Worm (Caenorhabditis elegans): ENCODE results near the gene C34H4.5.

C34H4.5 gene

ce11 chrIV:1555021-1555720 is 5.1 kb upstream of the C34H4.5 start, which contains the start of gene C34H4.1:
Gene C34H4.1 (plus strand): TSS chrIV:1555579.
- no peak for TF ChIP-seq unc-62 (GFP tag; optimal IDR thresholded peaks at IDR 0.05)
- peak; percentile 46 for TF ChIP-seq pqm-1 (tag; optimal IDR thresholded peaks at IDR 0.05)
- TF ChIP-seq elt-2 (tag; optimal IDR thresholded peaks at IDR 0.05): peak; percentile 56

ce11 chrIV:1553195-1553918 is 3.3 kb upstream of the C34H4.5 start, which contains the start of gene C34H4.2:
Gene C34H4.2 (plus strand): TSS chrIV:1553752.
- TF ChIP-seq ZK546.5 (tag; optimal IDR thresholded peaks at IDR 0.05) (no peak), skn-1 (tag; optimal IDR thresholded peaks at IDR 0.05) (no peak), elt-2 (tag; optimal IDR thresholded peaks at IDR 0.05) (peak; percentile 62), elt-3 (tag; optimal IDR thresholded peaks at IDR 0.05) (no peak), nfya-1 (tag; optimal IDR thresholded peaks at IDR 0.05; ENCODE audit: insufficient read depth) (no peak), ceh-16 (tag; optimal IDR thresholded peaks at IDR 0.05) (no peak), eor-1 (tag; optimal IDR thresholded peaks at IDR 0.05) (no peak), pqm-1 (tag; optimal IDR thresholded peaks at IDR 0.05) (peak; percentile 53), lsy-12 (tag; optimal IDR thresholded peaks at IDR 0.05) (no peak), mml-1 (tag; optimal IDR thresholded peaks at IDR 0.05) (no peak), daf-12 (tag; optimal IDR thresholded peaks at IDR 0.05) (no peak), zag-1 (tag; optimal IDR thresholded peaks at IDR 0.05) (no peak), ztf-11 (tag; optimal IDR thresholded peaks at IDR 0.05) (no peak), nhr-12 (tag; optimal IDR thresholded peaks at IDR 0.05) (no peak)

- TF ChIP-seq elt-2 (tag; optimal IDR thresholded peaks at IDR 0.05) (peak; percentile 19), ZK546.5 (tag; optimal IDR thresholded peaks at IDR 0.05) (no peak)
Observed at ce11 chrIV:1550578-1550977, 547 bp upstream of the C34H4.5 start, which contains the start of gene tag-244. Gene tag-244 (plus strand): TSS chrIV:1550878.

ce11 chrIV:1549095-1550093 is 637 bp downstream of the C34H4.5 start:
- TF ChIP-seq unc-39 (tag; optimal IDR thresholded peaks at IDR 0.05) (no peak), nfya-1 (tag; optimal IDR thresholded peaks at IDR 0.05; ENCODE audit: insufficient read depth) (peak; percentile 1), nhr-25 (tag; optimal IDR thresholded peaks at IDR 0.05) (peak; percentile 65), ama-1 (optimal IDR thresholded peaks at IDR 0.05) (peak; percentile 86), pqm-1 (tag; optimal IDR thresholded peaks at IDR 0.05) (no peak), ztf-11 (tag; optimal IDR thresholded peaks at IDR 0.05) (no peak), daf-12 (tag; optimal IDR thresholded peaks at IDR 0.05) (no peak)

- peak; percentile 91 for TF ChIP-seq nhr-25 (tag; optimal IDR thresholded peaks at IDR 0.05)
- TF ChIP-seq unc-62 (GFP tag; optimal IDR thresholded peaks at IDR 0.05): no peak
- TF ChIP-seq nfya-1 (tag; optimal IDR thresholded peaks at IDR 0.05; ENCODE audit: insufficient read depth): peak; percentile 35
- no peak for TF ChIP-seq egl-27 (tag; optimal IDR thresholded peaks at IDR 0.05)
- peak; percentile 84 for TF ChIP-seq elt-1 (tag; optimal IDR thresholded peaks at IDR 0.05)
Observed at ce11 chrIV:1548457-1548861, 1.6 kb downstream of the C34H4.5 start, which contains the start of gene col-107. Gene col-107 (plus strand): TSS chrIV:1548721.

- TF ChIP-seq elt-1 (tag; optimal IDR thresholded peaks at IDR 0.05): peak; percentile 79
- TF ChIP-seq nhr-25 (tag; optimal IDR thresholded peaks at IDR 0.05): peak; percentile 92
- TF ChIP-seq elt-3 (tag; optimal IDR thresholded peaks at IDR 0.05): no peak
Observed at ce11 chrIV:1547129-1547528, 2.9 kb downstream of the C34H4.5 start.

ce11 chrIV:1536316-1536715 is 13.7 kb downstream of the C34H4.5 start, which contains the start of gene K03H6.5:
Gene K03H6.5 (minus strand): TSS chrIV:1536416.
- no peak for TF ChIP-seq R02D3.7 (tag; optimal IDR thresholded peaks at IDR 0.05)
- TF ChIP-seq aly-2 (tag; optimal IDR thresholded peaks at IDR 0.05): no peak
- TF ChIP-seq unc-62 (GFP tag; optimal IDR thresholded peaks at IDR 0.05): no peak
- no peak for TF ChIP-seq elt-1 (tag; optimal IDR thresholded peaks at IDR 0.05)
- no peak for TF ChIP-seq mml-1 (tag; optimal IDR thresholded peaks at IDR 0.05)
- no peak for TF ChIP-seq pqm-1 (tag; optimal IDR thresholded peaks at IDR 0.05)
- no peak for TF ChIP-seq daf-12 (tag; optimal IDR thresholded peaks at IDR 0.05)
- no peak for TF ChIP-seq nhr-77 (tag; optimal IDR thresholded peaks at IDR 0.05)
- no peak for TF ChIP-seq nhr-25 (tag; optimal IDR thresholded peaks at IDR 0.05)
- TF ChIP-seq nfya-1 (tag; optimal IDR thresholded peaks at IDR 0.05; ENCODE audit: insufficient read depth): no peak
